Worm (Caenorhabditis elegans) whole organism, early embryonic: ENCODE data around the gene fask-1.

Experiments used
- B0310.2 ChIP-seq: sonication (generic microtip); optimal IDR thresholded peaks from 2 replicates; lab custom pipeline; 2016; ENCODE audit warnings: mild to moderate bottlenecking, missing genetic modification characterization, missing compliant biosample characterization
- F13C5.2 ChIP-seq: sonication (generic microtip); optimal IDR thresholded peaks from 2 replicates; lab custom pipeline; 2017; ENCODE audit warnings: mild to moderate bottlenecking, missing genetic modification characterization, inconsistent platforms, missing compliant biosample characterization
- aly-1 ChIP-seq: sonication (generic microtip); optimal IDR thresholded peaks from 2 replicates; lab custom pipeline; 2016; ENCODE audit warnings: missing genetic modification characterization, missing compliant biosample characterization
- ama-1 ChIP-seq: fragments of 150-350 bp; optimal IDR thresholded peaks from 2 replicates; lab custom pipeline; 2014
- ceh-13 ChIP-seq: fragments of 200-800 bp; sonication (Bioruptor generic); optimal IDR thresholded peaks from 2 replicates; lab custom pipeline; 2018; ENCODE audit warnings: mild to moderate bottlenecking, missing genetic modification characterization, missing compliant biosample characterization
- ceh-36 ChIP-seq: sonication (generic microtip); optimal IDR thresholded peaks from 2 replicates; lab custom pipeline; 2016; ENCODE audit warnings: missing genetic modification characterization, inconsistent platforms, missing compliant biosample characterization
- ets-7 ChIP-seq: sonication (generic microtip); optimal IDR thresholded peaks from 2 replicates; lab custom pipeline; 2016; ENCODE audit warnings: missing genotype, missing genetic modification characterization, missing compliant biosample characterization
- flt-1 ChIP-seq: fragments of 200-800 bp; sonication (Bioruptor generic); IDR thresholded peaks from 2 replicates; pipeline ENCODE4 v1.3.6; 2022; ENCODE audit warnings: missing genetic modification characterization, missing compliant biosample characterization
- hmbx-1 ChIP-seq: sonication (generic microtip); optimal IDR thresholded peaks from 2 replicates; lab custom pipeline; 2016; ENCODE audit warnings: mild to moderate bottlenecking, missing genetic modification characterization, missing compliant biosample characterization
- hmg-4 ChIP-seq: fragments of 200-800 bp; sonication (Bioruptor generic); optimal IDR thresholded peaks from 2 replicates; lab custom pipeline; 2018; ENCODE audit warnings: mild to moderate bottlenecking, missing genetic modification characterization, missing compliant biosample characterization
- hnd-1 ChIP-seq: sonication (generic microtip); optimal IDR thresholded peaks from 2 replicates; lab custom pipeline; 2016; ENCODE audit warnings: missing genetic modification characterization, missing compliant biosample characterization
- pes-1 ChIP-seq: fragments of 200-800 bp; sonication (Bioruptor generic); IDR thresholded peaks from 2 replicates; pipeline ENCODE4 v1.3.6; 2022; ENCODE audit warnings: missing genetic modification reagents, missing genetic modification characterization, missing compliant biosample characterization
- scrt-1 ChIP-seq: fragments of 200-800 bp; sonication (Bioruptor generic); IDR thresholded peaks from 2 replicates; pipeline ENCODE4 v1.3.6; 2022; ENCODE audit warnings: missing genetic modification characterization, missing compliant biosample characterization
- sea-1 ChIP-seq: fragments of 200-800 bp; sonication (Bioruptor generic); conservative IDR thresholded peaks from 2 replicates; pipeline ENCODE4 v1.3.6; 2022; ENCODE audit warnings: missing genetic modification characterization, missing compliant biosample characterization
- tbx-11 ChIP-seq: fragments of 200-800 bp; sonication (Bioruptor generic); IDR thresholded peaks from 2 replicates; pipeline ENCODE4 v1.3.6; 2022; ENCODE audit warnings: missing genetic modification characterization, missing compliant biosample characterization
- tbx-37 ChIP-seq: fragments of 200-800 bp; sonication (Bioruptor generic); conservative IDR thresholded peaks from 2 replicates; pipeline ENCODE4 v1.3.6; 2022; ENCODE audit warnings: missing genetic modification reagents, missing genetic modification characterization, missing compliant biosample characterization
- tra-4 ChIP-seq: sonication (generic microtip); optimal IDR thresholded peaks from 2 replicates; lab custom pipeline; 2017; ENCODE audit warnings: missing genetic modification characterization, missing compliant biosample characterization

The fask-1 gene

DNA sequence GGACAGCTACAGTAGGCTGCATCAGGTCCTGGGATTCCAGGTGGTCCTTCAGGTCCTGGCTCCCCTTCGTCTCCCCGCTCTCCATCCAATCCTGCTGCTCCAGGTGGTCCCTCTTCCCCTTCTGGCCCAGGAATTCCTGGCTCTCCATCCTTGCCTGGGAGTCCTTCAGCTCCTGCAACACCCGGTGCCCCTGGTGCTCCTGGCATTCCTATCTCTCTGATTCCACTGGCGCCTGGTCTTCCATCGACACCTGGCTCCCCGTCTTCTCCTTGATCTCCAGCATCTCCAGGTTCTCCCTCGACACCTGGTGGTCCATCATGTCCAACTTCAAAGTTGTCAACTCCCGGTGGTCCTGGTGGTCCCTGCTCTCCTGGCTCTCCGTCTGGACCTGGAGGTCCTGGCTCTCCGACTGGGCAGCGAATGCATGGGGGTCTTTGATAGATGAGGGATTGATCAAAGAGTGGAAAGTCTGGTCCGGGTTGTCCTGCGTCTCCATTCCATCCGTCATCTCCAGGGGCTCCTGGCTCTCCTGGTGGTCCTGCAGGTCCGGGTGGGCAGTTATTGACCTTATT, 10.8 kb upstream of the fask-1 start:
- TF ChIP-seq tra-4 (tag; lab: Kevin White, UChicago) (no peak), hmg-4 (peak; percentile 42), tbx-37 (GFP tag; lab: Robert Waterston, UW) (no peak)

- no peak for TF ChIP-seq tbx-11 (GFP tag; lab: Robert Waterston, UW)
- TF ChIP-seq B0310.2 (tag; lab: Kevin White, UChicago): no peak
- no peak for TF ChIP-seq scrt-1 (GFP tag; lab: Robert Waterston, UW)
- no peak for TF ChIP-seq sea-1 (GFP tag; lab: Robert Waterston, UW)
- TF ChIP-seq flt-1 (GFP tag; lab: Robert Waterston, UW): no peak
- TF ChIP-seq ets-7: no peak
- no peak for TF ChIP-seq ceh-13
- TF ChIP-seq hnd-1 (tag; lab: Kevin White, UChicago): no peak
- TF ChIP-seq tra-4 (tag; lab: Kevin White, UChicago): no peak
- no peak for TF ChIP-seq pes-1 (GFP tag; lab: Robert Waterston, UW)
- no peak for TF ChIP-seq hmbx-1
- TF ChIP-seq tbx-37 (GFP tag; lab: Robert Waterston, UW): no peak
- no peak for TF ChIP-seq ceh-36 (tag; lab: Kevin White, UChicago)
- TF ChIP-seq F13C5.2 (tag; lab: Kevin White, UChicago): no peak
- TF ChIP-seq aly-1: no peak
- TF ChIP-seq hmg-4: no peak
- no peak for TF ChIP-seq ama-1 (lab: Kevin White, UChicago)
Measured at ce11 chrIV:13090967-13091366, 9.5 kb upstream of the fask-1 start, which contains the start of gene col-132. TSS of gene col-132 (minus strand) at chrIV:13091067.

- TF ChIP-seq hnd-1 (tag; lab: Kevin White, UChicago) (no peak), ceh-13 (no peak), aly-1 (no peak), F13C5.2 (tag; lab: Kevin White, UChicago) (no peak), ceh-36 (tag; lab: Kevin White, UChicago) (no peak), tbx-37 (GFP tag; lab: Robert Waterston, UW) (no peak)
Measured at ce11 chrIV:13093677-13094076, 6.8 kb upstream of the fask-1 start, which contains the start of the genes prcc-1 and C39E9.12. TSS of gene prcc-1 (minus strand) at chrIV:13093795. TSS of gene C39E9.12 (plus strand) at chrIV:13094007.

ce11 chrIV:13095462-13095861, 5.1 kb upstream of the fask-1 start, which contains the start of gene rfc-3:
TSS of gene rfc-3 (plus strand) at chrIV:13095762.
- TF ChIP-seq flt-1 (GFP tag; lab: Robert Waterston, UW): no peak
- no peak for TF ChIP-seq F13C5.2 (tag; lab: Kevin White, UChicago)
- TF ChIP-seq hmbx-1: no peak
- TF ChIP-seq hnd-1 (tag; lab: Kevin White, UChicago): no peak
- TF ChIP-seq ceh-36 (tag; lab: Kevin White, UChicago): no peak
- TF ChIP-seq tra-4 (tag; lab: Kevin White, UChicago): no peak
- TF ChIP-seq ama-1 (lab: Kevin White, UChicago): peak; percentile 14
- no peak for TF ChIP-seq aly-1

- TF ChIP-seq hmg-4 (no peak), B0310.2 (tag; lab: Kevin White, UChicago) (no peak), pes-1 (GFP tag; lab: Robert Waterston, UW) (no peak), sea-1 (GFP tag; lab: Robert Waterston, UW) (no peak), aly-1 (no peak), ama-1 (lab: Kevin White, UChicago) (no peak), tbx-11 (GFP tag; lab: Robert Waterston, UW) (no peak), hmbx-1 (no peak), flt-1 (GFP tag; lab: Robert Waterston, UW) (no peak), ceh-36 (tag; lab: Kevin White, UChicago) (no peak), F13C5.2 (tag; lab: Kevin White, UChicago) (no peak), tra-4 (tag; lab: Kevin White, UChicago) (no peak), hnd-1 (tag; lab: Kevin White, UChicago) (no peak), scrt-1 (GFP tag; lab: Robert Waterston, UW) (no peak), ets-7 (no peak)
Measured at ce11 chrIV:13096778-13097177, 3.7 kb upstream of the fask-1 start.

- TF ChIP-seq F13C5.2 (tag; lab: Kevin White, UChicago) (peak; percentile 41), flt-1 (GFP tag; lab: Robert Waterston, UW) (no peak)
Measured at ce11 chrIV:13098652-13099051, 1.9 kb upstream of the fask-1 start, which contains the start of the genes dli-1, tin-9.2 and exos-4.1. TSS of gene dli-1 (minus strand) at chrIV:13098792. TSS of gene tin-9.2 (plus strand) at chrIV:13098995. TSS of gene exos-4.1 (plus strand) at chrIV:13098999.

ce11 chrIV:13104900-13105299, 4.4 kb downstream of the fask-1 start, which contains the start of gene rde-11:
TSS of gene rde-11 (plus strand) at chrIV:13105200.
- TF ChIP-seq pes-1 (GFP tag; lab: Robert Waterston, UW) (no peak), ceh-13 (no peak), ceh-36 (tag; lab: Kevin White, UChicago) (no peak), hnd-1 (tag; lab: Kevin White, UChicago) (no peak), scrt-1 (GFP tag; lab: Robert Waterston, UW) (no peak), flt-1 (GFP tag; lab: Robert Waterston, UW) (no peak), ets-7 (no peak), tbx-11 (GFP tag; lab: Robert Waterston, UW) (no peak), F13C5.2 (tag; lab: Kevin White, UChicago) (no peak), tra-4 (tag; lab: Kevin White, UChicago) (no peak), hmbx-1 (no peak), aly-1 (no peak), hmg-4 (no peak), tbx-37 (GFP tag; lab: Robert Waterston, UW) (no peak)

ce11 chrIV:13107359-13107758, 6.8 kb downstream of the fask-1 start, which contains the start of gene B0564.2:
TSS of gene B0564.2 (plus strand) at chrIV:13107659.
- TF ChIP-seq ceh-13 (no peak), flt-1 (GFP tag; lab: Robert Waterston, UW) (no peak), ceh-36 (tag; lab: Kevin White, UChicago) (no peak), hmbx-1 (no peak), B0310.2 (tag; lab: Kevin White, UChicago) (no peak), F13C5.2 (tag; lab: Kevin White, UChicago) (no peak), hmg-4 (no peak), scrt-1 (GFP tag; lab: Robert Waterston, UW) (no peak), tbx-37 (GFP tag; lab: Robert Waterston, UW) (no peak), ets-7 (no peak), aly-1 (no peak), hnd-1 (tag; lab: Kevin White, UChicago) (no peak), tra-4 (tag; lab: Kevin White, UChicago) (no peak)
